Fruit fly (Drosophila melanogaster) whole organism, embryonic: Measurements from ENCODE around the gene CG11279.

Source experiments
- Abd-B ChIP-seq: fragments of 200-800 bp; sonication (Bioruptor generic); optimal IDR thresholded peaks from 2 replicates; lab custom pipeline; 2018; ENCODE audit warnings: missing biosample characterization, mild to moderate bottlenecking, missing genetic modification characterization, moderate library complexity
- Aef1 ChIP-seq: fragments of 200-800 bp; sonication (Bioruptor generic); IDR thresholded peaks from 3 replicates; pipeline ENCODE4 v1.3.6; 2022; ENCODE audit warnings: missing biosample characterization, missing genetic modification characterization
- B-H1 ChIP-seq: fragments of 200-800 bp; sonication (Bioruptor generic); IDR thresholded peaks from 3 replicates; pipeline ENCODE4 v1.3.6; 2022; ENCODE audit warnings: missing biosample characterization, missing genetic modification characterization
- Bgb ChIP-seq: fragments of 200-800 bp; sonication (Bioruptor generic); IDR thresholded peaks from 2 replicates; pipeline ENCODE4 v1.3.6; 2022; ENCODE audit warnings: missing biosample characterization, missing genetic modification characterization; ENCODE audit not compliant: partially characterized antibody
- Bteb2 ChIP-seq: fragments of 200-800 bp; sonication (Bioruptor generic); optimal IDR thresholded peaks from 2 replicates; lab custom pipeline; 2016; ENCODE audit warnings: missing biosample characterization, missing genetic modification characterization
- CG10543 ChIP-seq: fragments of 200-800 bp; sonication (Bioruptor generic); optimal IDR thresholded peaks from 3 replicates; lab custom pipeline; 2017; ENCODE audit warnings: missing biosample characterization, mild to moderate bottlenecking, missing genetic modification characterization, moderate library complexity
- CG10565 ChIP-seq: fragments of 200-800 bp; sonication (Bioruptor generic); optimal IDR thresholded peaks from 3 replicates; lab custom pipeline; 2016; ENCODE audit warnings: missing biosample characterization, mild to moderate bottlenecking, missing genetic modification characterization
- CG12104 ChIP-seq: fragments of 200-800 bp; sonication (Bioruptor generic); optimal IDR thresholded peaks from 3 replicates; lab custom pipeline; 2016; ENCODE audit warnings: missing biosample characterization, missing genetic modification characterization
- CG12659 ChIP-seq: fragments of 200-800 bp; sonication (Bioruptor generic); optimal IDR thresholded peaks from 3 replicates; lab custom pipeline; 2017; ENCODE audit warnings: mild to moderate bottlenecking, missing biosample characterization, missing genetic modification reagents, missing genetic modification characterization
- CG13296 ChIP-seq: fragments of 200-800 bp; sonication (Bioruptor generic); optimal IDR thresholded peaks from 3 replicates; lab custom pipeline; 2018; ENCODE audit warnings: missing biosample characterization, mild to moderate bottlenecking, missing genetic modification characterization
- CG13775 ChIP-seq: fragments of 200-800 bp; sonication (Bioruptor generic); optimal IDR thresholded peaks from 3 replicates; lab custom pipeline; 2017; ENCODE audit warnings: missing biosample characterization, mild to moderate bottlenecking, missing genetic modification characterization
- CG15514 ChIP-seq: fragments of 200-800 bp; sonication (Bioruptor generic); optimal IDR thresholded peaks from 3 replicates; lab custom pipeline; 2017; ENCODE audit warnings: missing biosample characterization, missing genetic modification characterization, mild to moderate bottlenecking, moderate library complexity, missing genetic modification reagents
- CG17385 ChIP-seq: fragments of 200-800 bp; sonication (Bioruptor generic); optimal IDR thresholded peaks from 3 replicates; lab custom pipeline; 2018; ENCODE audit warnings: missing biosample characterization, mild to moderate bottlenecking, missing genetic modification characterization
- CG18262 ChIP-seq: fragments of 200-800 bp; optimal IDR thresholded peaks from 3 replicates; lab custom pipeline; 2019; ENCODE audit warnings: missing biosample characterization, mild to moderate bottlenecking, missing genetic modification characterization, moderate library complexity
- CG32532 ChIP-seq: fragments of 200-800 bp; sonication (Bioruptor generic); IDR thresholded peaks from 2 replicates; pipeline ENCODE4 v1.3.6; 2022; ENCODE audit warnings: missing biosample characterization, missing genetic modification characterization
- CG6813 ChIP-seq: fragments of 200-800 bp; sonication (Bioruptor generic); optimal IDR thresholded peaks from 2 replicates; lab custom pipeline; 2017; ENCODE audit warnings: missing biosample characterization, missing genetic modification characterization, mild to moderate bottlenecking, moderate library complexity, missing genetic modification reagents
- CG7839 ChIP-seq: fragments of 200-800 bp; sonication (Bioruptor generic); optimal IDR thresholded peaks from 3 replicates; lab custom pipeline; 2018; ENCODE audit warnings: missing biosample characterization, mild to moderate bottlenecking, missing genetic modification characterization, moderate library complexity
- CG8924 ChIP-seq: fragments of 200-800 bp; optimal IDR thresholded peaks from 3 replicates; lab custom pipeline; 2019; ENCODE audit warnings: missing biosample characterization, mild to moderate bottlenecking, missing genetic modification characterization, moderate library complexity
- CG9817 ChIP-seq: fragments of 200-800 bp; sonication (Bioruptor generic); optimal IDR thresholded peaks from 2 replicates; lab custom pipeline; 2018; ENCODE audit warnings: missing biosample characterization, mild to moderate bottlenecking, missing genetic modification characterization, moderate library complexity
- D ChIP-seq, 2 experiments: fragments of 200-800 bp in 1 of 2; fragments of >200 bp in 1 of 2; sonication (Bioruptor generic) in 1 of 2; optimal IDR thresholded peaks; 2 replicates in 1 of 2; 3 replicates in 1 of 2; lab custom pipeline; 2017; ENCODE audit warnings: mild to moderate bottlenecking in 1 of 2, missing biosample characterization in 1 of 2, missing genetic modification characterization in 1 of 2, missing genetic modification reagents in 1 of 2
- ERR ChIP-seq: fragments of 200-800 bp; sonication (Bioruptor generic); optimal IDR thresholded peaks from 2 replicates; lab custom pipeline; 2016; ENCODE audit warnings: missing biosample characterization, missing genetic modification characterization
- Ets65A ChIP-seq: fragments of 200-800 bp; sonication (Bioruptor generic); peaks from one replicate; lab custom pipeline; 2016; ENCODE audit warnings: missing biosample characterization, missing genetic modification characterization
- Gug ChIP-seq: fragments of 200-800 bp; sonication (Bioruptor generic); IDR thresholded peaks from 4 replicates; pipeline ENCODE4 v1.3.6; 2022; ENCODE audit warnings: missing biosample characterization, missing genetic modification characterization
- HHEX ChIP-seq: fragments of 200-800 bp; sonication (Bioruptor generic); optimal IDR thresholded peaks from 3 replicates; lab custom pipeline; 2017; ENCODE audit warnings: missing biosample characterization, mild to moderate bottlenecking, missing genetic modification characterization, missing genetic modification reagents
- Hand ChIP-seq: fragments of 200-800 bp; sonication (Bioruptor generic); optimal IDR thresholded peaks from 2 replicates; lab custom pipeline; 2017; ENCODE audit warnings: mild to moderate bottlenecking, missing biosample characterization, missing genetic modification reagents, missing genetic modification characterization
- Lhr ChIP-seq: fragments of 200-800 bp; sonication (Bioruptor generic); optimal IDR thresholded peaks from 3 replicates; lab custom pipeline; 2017; ENCODE audit warnings: mild to moderate bottlenecking, missing biosample characterization, missing genetic modification reagents, missing genetic modification characterization
- MBD-R2 ChIP-seq: fragments of 200-800 bp; sonication (Bioruptor generic); IDR thresholded peaks from 2 replicates; pipeline ENCODE4 v1.3.6; 2022; ENCODE audit warnings: missing biosample characterization, missing genetic modification characterization
- Mad ChIP-seq: fragments of 200-800 bp; sonication (Bioruptor generic); optimal IDR thresholded peaks from 2 replicates; lab custom pipeline; 2016; ENCODE audit warnings: missing biosample characterization, missing genetic modification characterization
- Med ChIP-seq: fragments of 200-800 bp; sonication (Bioruptor generic); peaks from one replicate; lab custom pipeline; 2016; ENCODE audit warnings: missing biosample characterization, missing genetic modification characterization, mild to moderate bottlenecking, inconsistent platforms, moderate library complexity
- Myb ChIP-seq: fragments of 200-800 bp; sonication (Bioruptor generic); optimal IDR thresholded peaks from 2 replicates; lab custom pipeline; 2016; ENCODE audit warnings: missing biosample characterization, missing genetic modification characterization
- Neu2 ChIP-seq: fragments of 200-800 bp; sonication (Bioruptor generic); optimal IDR thresholded peaks from 3 replicates; lab custom pipeline; 2016; ENCODE audit warnings: missing biosample characterization, missing genetic modification characterization, borderline replicate concordance
- Scr ChIP-seq: fragments of 200-800 bp; sonication (Bioruptor generic); IDR thresholded peaks from 2 replicates; pipeline ENCODE4 v1.3.6; 2022; ENCODE audit warnings: missing biosample characterization, missing genetic modification characterization; ENCODE audit not compliant: partially characterized antibody
- Xbp1 ChIP-seq: fragments of 200-800 bp; sonication (Bioruptor generic); optimal IDR thresholded peaks from 3 replicates; lab custom pipeline; 2016; ENCODE audit warnings: missing biosample characterization, mild to moderate bottlenecking, missing genetic modification characterization
- ase ChIP-seq: fragments of 200-800 bp; sonication (Bioruptor generic); IDR thresholded peaks from 3 replicates; pipeline ENCODE4 v1.3.6; 2022; ENCODE audit warnings: missing biosample characterization, missing genetic modification characterization
- bowl ChIP-seq: fragments of 200-800 bp; sonication (Bioruptor generic); IDR thresholded peaks from 2 replicates; pipeline ENCODE4 v1.3.6; 2022; ENCODE audit warnings: missing biosample characterization, missing genetic modification characterization
- br ChIP-seq: fragments of >200 bp; optimal IDR thresholded peaks from 2 replicates; lab custom pipeline; 2017
- croc ChIP-seq: fragments of 200-800 bp; sonication (Bioruptor generic); conservative IDR thresholded peaks from 3 replicates; pipeline ENCODE4 v1.3.6; 2022; ENCODE audit warnings: missing biosample characterization, missing genetic modification characterization
- en ChIP-seq: fragments of 200-800 bp; sonication (Bioruptor generic); optimal IDR thresholded peaks from 2 replicates; lab custom pipeline; 2016; ENCODE audit warnings: missing biosample characterization, missing genetic modification characterization
- fd102C ChIP-seq: fragments of 200-800 bp; sonication (Bioruptor generic); optimal IDR thresholded peaks from 2 replicates; lab custom pipeline; 2018; ENCODE audit warnings: missing biosample characterization, mild to moderate bottlenecking, missing genetic modification characterization, moderate library complexity
- gsb-n ChIP-seq: fragments of 200-800 bp; sonication (Bioruptor generic); optimal IDR thresholded peaks from 3 replicates; lab custom pipeline; 2018; ENCODE audit warnings: missing biosample characterization, mild to moderate bottlenecking, missing genetic modification characterization
- inv ChIP-seq: fragments of 200-800 bp; sonication (Bioruptor generic); IDR thresholded peaks from 2 replicates; pipeline ENCODE4 v1.3.6; 2022; ENCODE audit warnings: missing biosample characterization, missing genetic modification characterization; ENCODE audit not compliant: partially characterized antibody
- prd ChIP-seq, 3 experiments: fragments of >200 bp in 2 of 3; fragments of 200-800 bp in 1 of 3; sonication (Bioruptor generic) in 1 of 3; optimal IDR thresholded peaks in 2 of 3; IDR thresholded peaks in 1 of 3; 2 replicates in 2 of 3; 3 replicates in 1 of 3; pipeline versions ENCODE4 v1.3.6 to Lab custom; 2017 to 2022; ENCODE audit warnings: missing biosample characterization in 1 of 3, missing genetic modification characterization in 1 of 3
- ranshi ChIP-seq: fragments of 200-800 bp; sonication (Bioruptor generic); IDR thresholded peaks from 2 replicates; pipeline ENCODE4 v1.3.6; 2022; ENCODE audit warnings: missing biosample characterization, missing genetic modification characterization
- salm ChIP-seq: fragments of 200-800 bp; sonication (Bioruptor generic); optimal IDR thresholded peaks from 2 replicates; lab custom pipeline; 2018; ENCODE audit warnings: missing biosample characterization, mild to moderate bottlenecking, missing genetic modification characterization
- sens-2 ChIP-seq: fragments of 200-800 bp; sonication (Bioruptor generic); IDR thresholded peaks from 2 replicates; pipeline ENCODE4 v1.3.6; 2022; ENCODE audit warnings: missing biosample characterization, missing genetic modification characterization
- sima ChIP-seq: fragments of 200-800 bp; sonication (Bioruptor generic); optimal IDR thresholded peaks from 2 replicates; lab custom pipeline; 2016; ENCODE audit warnings: missing biosample characterization, missing genetic modification characterization
- sob ChIP-seq: fragments of 200-800 bp; sonication (Bioruptor generic); IDR thresholded peaks from 2 replicates; pipeline ENCODE4 v1.3.6; 2022; ENCODE audit warnings: missing biosample characterization, missing genetic modification characterization
- sug ChIP-seq: fragments of 200-800 bp; optimal IDR thresholded peaks from 2 replicates; lab custom pipeline; 2019; ENCODE audit warnings: missing biosample characterization, mild to moderate bottlenecking, missing genetic modification characterization, moderate library complexity
- vvl ChIP-seq: fragments of 200-800 bp; sonication (Bioruptor generic); IDR thresholded peaks from 2 replicates; pipeline ENCODE4 v1.3.6; 2022; ENCODE audit warnings: missing biosample characterization, missing genetic modification characterization

The CG11279 gene

DNA sequence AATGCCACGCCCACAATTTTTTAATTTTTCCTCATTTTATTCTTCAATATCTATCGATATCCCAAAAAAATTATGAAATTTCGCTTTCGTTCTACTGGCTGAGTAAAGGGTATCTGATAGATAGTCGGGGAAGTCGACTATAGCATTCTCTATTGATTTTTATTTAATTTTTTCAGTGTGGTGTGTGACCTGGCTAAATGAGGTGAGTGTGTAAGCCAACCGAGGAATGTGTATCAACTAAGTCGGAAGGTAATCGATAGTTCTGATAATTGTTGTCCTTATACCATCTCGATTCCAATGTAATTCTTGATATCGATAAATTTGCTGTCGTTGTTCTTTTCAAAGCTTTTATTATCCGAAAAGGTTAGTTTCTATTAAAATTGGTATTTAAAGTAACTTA lies 40.3 kb upstream of the CG11279 start, which contains the start of gene CG11263 (continued):
- TF ChIP-seq Hand (GFP tag; lab: Kevin White, UChicago) (no peak), croc (no peak), Ets65A (GFP tag; lab: Kevin White, UChicago) (peak; percentile 96), CG32532 (GFP tag; lab: Robert Waterston, UW) (peak; percentile 60), sens-2 (no peak), CG13775 (GFP tag; lab: Kevin White, UChicago) (peak; percentile 12), CG15514 (GFP tag; lab: Kevin White, UChicago) (peak; percentile 69), sima (GFP tag; lab: Kevin White, UChicago) (no peak), Xbp1 (GFP tag; lab: Kevin White, UChicago) (peak; percentile 73), Scr (GFP tag; lab: Robert Waterston, UW) (peak; percentile 83), D (optimal IDR thresholded peaks at IDR 0.05; lab: Kevin White, UChicago) (no peak), D (GFP tag; optimal IDR thresholded peaks at IDR 0.05; lab: Kevin White, UChicago) (peak; percentile 24), CG9817 (no peak), CG6813 (GFP tag; lab: Kevin White, UChicago) (no peak), prd (optimal IDR thresholded peaks at IDR 0.05; lab: Kevin White, UChicago) (no peak), prd (GFP tag; IDR thresholded peaks at IDR 0.05; lab: Robert Waterston, UW) (peak; percentile 52; the same call in 1 of the 3 replicates), Bteb2 (peak; percentile 47), Neu2 (GFP tag; lab: Kevin White, UChicago) (no peak), gsb-n (tag; lab: Kevin White, UChicago) (no peak), Gug (GFP tag; lab: Robert Waterston, UW) (peak; percentile 53; the same call in 1 of the 4 replicates), ERR (no peak), CG13296 (GFP tag; lab: Kevin White, UChicago) (no peak), salm (tag; lab: Kevin White, UChicago) (no peak), bowl (GFP tag; lab: Robert Waterston, UW) (no peak), sug (peak; percentile 13), vvl (peak; percentile 58; the same call in 1 of the 2 replicates), CG7839 (peak; percentile 57)

DNA sequence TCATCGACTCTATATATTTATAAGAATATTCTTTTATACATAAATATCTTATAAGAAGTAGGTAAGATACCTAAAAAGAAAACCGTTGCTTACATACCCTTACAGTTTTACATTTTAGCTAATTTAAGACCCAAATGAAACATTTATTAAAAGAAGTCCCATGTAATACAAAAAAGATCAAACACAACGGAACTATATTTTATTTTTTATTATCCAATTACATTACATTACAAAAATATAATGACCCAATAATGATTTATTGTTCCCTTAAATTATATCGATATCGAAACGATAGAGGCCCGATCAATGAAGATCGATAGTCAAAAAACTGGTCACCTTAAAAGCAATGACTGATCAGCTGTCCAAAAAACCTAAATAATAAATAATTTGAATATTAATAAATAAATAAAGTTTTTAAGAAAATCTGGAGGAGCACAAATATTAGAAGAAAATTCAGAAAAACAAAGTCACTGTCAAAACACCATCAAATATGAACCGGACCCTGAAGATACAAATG lies 38.8 kb upstream of the CG11279 start:
- TF ChIP-seq Lhr (GFP tag; lab: Kevin White, UChicago): no peak
- no peak for TF ChIP-seq Med (GFP tag; lab: Kevin White, UChicago)
- peak; percentile 27 for TF ChIP-seq CG18262 (tag; lab: Kevin White, UChicago)
- TF ChIP-seq CG12104 (GFP tag; lab: Kevin White, UChicago): no peak
- no peak for TF ChIP-seq CG10543 (GFP tag; lab: Kevin White, UChicago)
- TF ChIP-seq B-H1: no peak
- TF ChIP-seq en (GFP tag; lab: Kevin White, UChicago): no peak
- peak; percentile 56 for TF ChIP-seq Abd-B (GFP tag; lab: Kevin White, UChicago)
- TF ChIP-seq br (lab: Kevin White, UChicago): no peak
- peak; percentile 7; the same call in 1 of the 2 replicates for TF ChIP-seq ranshi (GFP tag; lab: Robert Waterston, UW)
- peak; percentile 5 for TF ChIP-seq sug
- TF ChIP-seq inv: peak; percentile 54; the same call in 1 of the 2 replicates
- peak; percentile 12 for TF ChIP-seq CG12659
- no peak for TF ChIP-seq CG8924
- TF ChIP-seq sob (GFP tag; lab: Robert Waterston, UW): no peak
- no peak for TF ChIP-seq ase
- TF ChIP-seq CG13296 (GFP tag; lab: Kevin White, UChicago): no peak
- TF ChIP-seq HHEX (GFP tag; lab: Kevin White, UChicago): no peak
- peak; percentile 48 for TF ChIP-seq MBD-R2 (GFP tag; lab: Robert Waterston, UW)
- no peak for TF ChIP-seq Aef1 (GFP tag; lab: Robert Waterston, UW)
- TF ChIP-seq Bgb (GFP tag; lab: Robert Waterston, UW): peak; percentile 82
- TF ChIP-seq CG10565 (GFP tag; lab: Kevin White, UChicago): no peak
- no peak for TF ChIP-seq fd102C (GFP tag; lab: Kevin White, UChicago)
- TF ChIP-seq Myb: no peak
- TF ChIP-seq Mad (GFP tag; lab: Kevin White, UChicago): no peak
- TF ChIP-seq CG17385 (GFP tag; lab: Kevin White, UChicago): no peak
